Worm (Caenorhabditis elegans) whole organism, L1 larva: ENCODE results near the gene cids-1.

Source experiments
- C04F5.9 ChIP-seq: sonication (generic microtip); optimal IDR thresholded peaks from 2 replicates; lab custom pipeline; 2016; ENCODE audit warnings: missing genetic modification characterization, missing compliant biosample characterization
- F16B12.6 ChIP-seq: fragments of 150-350 bp; optimal IDR thresholded peaks from 2 replicates; lab custom pipeline; 2014; ENCODE audit warnings: missing biosample characterization, missing genetic modification characterization
- aha-1 ChIP-seq: fragments of 150-350 bp; optimal IDR thresholded peaks from 2 replicates; lab custom pipeline; 2014; ENCODE audit warnings: missing biosample characterization, missing genetic modification characterization
- alr-1 ChIP-seq: fragments of 200-800 bp; sonication (Bioruptor generic); optimal IDR thresholded peaks from 2 replicates; lab custom pipeline; 2018; ENCODE audit warnings: borderline replicate concordance, mild to moderate bottlenecking, missing genetic modification characterization, missing compliant biosample characterization
- aly-2 ChIP-seq: fragments of 150-350 bp; optimal IDR thresholded peaks from 2 replicates; lab custom pipeline; 2014; ENCODE audit warnings: missing biosample characterization, missing genetic modification characterization
- blmp-1 ChIP-seq: fragments of 150-350 bp; optimal IDR thresholded peaks from 2 replicates; lab custom pipeline; 2014; ENCODE audit warnings: missing biosample characterization, missing genetic modification characterization
- ceh-63 ChIP-seq: fragments of 200-800 bp; sonication (Bioruptor generic); optimal IDR thresholded peaks from 2 replicates; lab custom pipeline; 2018; ENCODE audit warnings: mild to moderate bottlenecking, missing genetic modification characterization, missing compliant biosample characterization
- ceh-90 ChIP-seq: sonication (generic microtip); optimal IDR thresholded peaks from 2 replicates; lab custom pipeline; 2016; ENCODE audit warnings: missing genetic modification characterization, missing compliant biosample characterization
- ces-1 ChIP-seq: fragments of 150-350 bp; optimal IDR thresholded peaks from 2 replicates; lab custom pipeline; 2014; ENCODE audit warnings: missing biosample characterization, missing genetic modification reagents, missing genetic modification characterization
- efl-1 ChIP-seq, 4 experiments: fragments of 150-350 bp; optimal IDR thresholded peaks in 3 of 4; peaks in 1 of 4; 1 replicate in 1 of 4; 2 replicates in 3 of 4; lab custom pipeline; 2014; ENCODE audit warnings: missing biosample characterization in 2 of 4, missing genetic modification characterization in 2 of 4, missing genetic modification reagents in 2 of 4
- egl-13 ChIP-seq: sonication (generic microtip); optimal IDR thresholded peaks from 2 replicates; lab custom pipeline; 2016; ENCODE audit warnings: missing genotype, missing genetic modification reagents, missing genetic modification characterization, missing compliant biosample characterization
- egl-27 ChIP-seq, 2 experiments: fragments of 150-350 bp in 1 of 2; sonication (generic microtip); optimal IDR thresholded peaks; 3 replicates each; lab custom pipeline; 2017 to 2018; ENCODE audit warnings: missing biosample characterization in 2 of 2, missing genetic modification characterization in 2 of 2, missing genetic modification reagents in 2 of 2
- elt-3 ChIP-seq, 6 experiments: fragments of 150-350 bp in 1 of 6; sonication (generic microtip); optimal IDR thresholded peaks; 2 replicates each; lab custom pipeline; 2017 to 2018; ENCODE audit warnings: missing biosample characterization in 6 of 6, missing genetic modification characterization in 6 of 6, inconsistent platforms in 1 of 6
- fkh-10 ChIP-seq: sonication (generic microtip); optimal IDR thresholded peaks from 2 replicates; lab custom pipeline; 2017; ENCODE audit warnings: missing biosample characterization, missing genetic modification reagents, missing genetic modification characterization
- fkh-8 ChIP-seq: sonication (generic microtip); optimal IDR thresholded peaks from 2 replicates; lab custom pipeline; 2016; ENCODE audit warnings: mild to moderate bottlenecking, missing genetic modification characterization, missing compliant biosample characterization
- grh-1 ChIP-seq: fragments of 200-800 bp; sonication (Bioruptor generic); IDR thresholded peaks from 2 replicates; pipeline ENCODE4 v1.3.6; 2022; ENCODE audit warnings: missing genetic modification reagents, missing genetic modification characterization, missing compliant biosample characterization
- hlh-17 ChIP-seq: fragments of 200-800 bp; sonication (Bioruptor generic); optimal IDR thresholded peaks from 2 replicates; lab custom pipeline; 2018; ENCODE audit warnings: missing genetic modification characterization, mild to moderate bottlenecking, missing compliant biosample characterization, moderate library complexity, borderline replicate concordance
- hlh-4 ChIP-seq: sonication (generic microtip); optimal IDR thresholded peaks from 2 replicates; lab custom pipeline; 2016; ENCODE audit warnings: mild to moderate bottlenecking, missing genetic modification characterization, missing compliant biosample characterization
- hpl-2 ChIP-seq: fragments of 150-350 bp; optimal IDR thresholded peaks from 2 replicates; lab custom pipeline; 2014; ENCODE audit warnings: missing biosample characterization, missing genetic modification reagents, missing genetic modification characterization
- irx-1 ChIP-seq: sonication (generic microtip); optimal IDR thresholded peaks from 2 replicates; lab custom pipeline; 2016; ENCODE audit warnings: missing genetic modification characterization, missing compliant biosample characterization
- isw-1 ChIP-seq: fragments of 200-800 bp; sonication (Bioruptor generic); IDR thresholded peaks from 2 replicates; pipeline ENCODE4 v1.3.6; 2022; ENCODE audit warnings: missing genetic modification characterization, missing compliant biosample characterization
- jun-1 ChIP-seq: fragments of 150-350 bp; optimal IDR thresholded peaks from 2 replicates; lab custom pipeline; 2014; ENCODE audit warnings: missing biosample characterization, missing genetic modification reagents, missing genetic modification characterization
- lin-13 ChIP-seq: fragments of 150-350 bp; optimal IDR thresholded peaks from 2 replicates; lab custom pipeline; 2014; ENCODE audit warnings: missing biosample characterization, missing genetic modification reagents, missing genetic modification characterization
- lin-14 ChIP-seq: fragments of 200-800 bp; sonication (Bioruptor generic); optimal IDR thresholded peaks from 2 replicates; lab custom pipeline; 2018; ENCODE audit warnings: mild to moderate bottlenecking, missing genetic modification characterization, moderate library complexity, missing compliant biosample characterization
- lir-3 ChIP-seq: sonication (generic microtip); optimal IDR thresholded peaks from 2 replicates; lab custom pipeline; 2016; ENCODE audit warnings: mild to moderate bottlenecking, missing genetic modification characterization, moderate library complexity, missing compliant biosample characterization; ENCODE audit not compliant: poor library complexity
- lsy-2 ChIP-seq, 2 experiments: fragments of 150-350 bp; optimal IDR thresholded peaks; 2 replicates each; lab custom pipeline; 2014; ENCODE audit warnings: missing biosample characterization in 2 of 2, missing genetic modification characterization in 2 of 2
- mab-9 ChIP-seq: fragments of 200-800 bp; sonication (Bioruptor generic); IDR thresholded peaks from 2 replicates; pipeline ENCODE4 v1.3.6; 2022; ENCODE audit warnings: missing genetic modification reagents, missing genetic modification characterization, missing compliant biosample characterization
- mef-2 ChIP-seq: fragments of 150-350 bp; optimal IDR thresholded peaks from 2 replicates; lab custom pipeline; 2014; ENCODE audit warnings: missing biosample characterization, missing genetic modification characterization
- mep-1 ChIP-seq: fragments of 150-350 bp; optimal IDR thresholded peaks from 2 replicates; lab custom pipeline; 2014; ENCODE audit warnings: missing biosample characterization, missing genetic modification characterization
- nhr-12 ChIP-seq: sonication (generic microtip); optimal IDR thresholded peaks from 2 replicates; lab custom pipeline; 2017; ENCODE audit warnings: missing biosample characterization, missing genetic modification characterization
- nhr-19 ChIP-seq: fragments of 200-800 bp; sonication (Bioruptor generic); conservative IDR thresholded peaks from 2 replicates; pipeline ENCODE4 v1.3.6; 2022; ENCODE audit warnings: missing genetic modification characterization, missing compliant biosample characterization
- nhr-20 ChIP-seq: sonication (generic microtip); optimal IDR thresholded peaks from 2 replicates; lab custom pipeline; 2016; ENCODE audit warnings: mild to moderate bottlenecking, missing genetic modification characterization, missing compliant biosample characterization
- nhr-71 ChIP-seq: sonication (generic microtip); optimal IDR thresholded peaks from 2 replicates; lab custom pipeline; 2016; ENCODE audit warnings: mild to moderate bottlenecking, missing genetic modification characterization, moderate library complexity, missing compliant biosample characterization
- nhr-85 ChIP-seq: sonication (generic microtip); peaks from one replicate; lab custom pipeline; 2016; ENCODE audit warnings: missing genetic modification characterization, inconsistent platforms, missing compliant biosample characterization
- nhr-90 ChIP-seq: sonication (generic microtip); optimal IDR thresholded peaks from 2 replicates; lab custom pipeline; 2016; ENCODE audit warnings: mild to moderate bottlenecking, missing genetic modification characterization, missing compliant biosample characterization; ENCODE audit not compliant: poor library complexity
- pag-3 ChIP-seq: sonication (generic microtip); optimal IDR thresholded peaks from 2 replicates; lab custom pipeline; 2017; ENCODE audit warnings: missing genetic modification characterization, mild to moderate bottlenecking, missing compliant biosample characterization, antibody characterized with exemption, borderline replicate concordance; ENCODE audit not compliant: insufficient read depth
- skn-1 ChIP-seq: fragments of 150-350 bp; optimal IDR thresholded peaks from 2 replicates; lab custom pipeline; 2014; ENCODE audit warnings: missing biosample characterization, missing genetic modification characterization
- snpc-4 ChIP-seq: fragments of 150-350 bp; optimal IDR thresholded peaks from 2 replicates; lab custom pipeline; 2014; ENCODE audit warnings: missing biosample characterization, missing genetic modification characterization
- snu-23 ChIP-seq: sonication (generic microtip); optimal IDR thresholded peaks from 2 replicates; lab custom pipeline; 2016; ENCODE audit warnings: missing genetic modification characterization, missing compliant biosample characterization
- sox-4 ChIP-seq: sonication (generic microtip); optimal IDR thresholded peaks from 2 replicates; lab custom pipeline; 2016; ENCODE audit warnings: missing genetic modification characterization, missing compliant biosample characterization
- sptf-1 ChIP-seq: fragments of 150-350 bp; optimal IDR thresholded peaks from 2 replicates; lab custom pipeline; 2014; ENCODE audit warnings: missing biosample characterization, missing genetic modification characterization
- sup-37 ChIP-seq: fragments of 200-800 bp; sonication (Bioruptor generic); optimal IDR thresholded peaks from 2 replicates; lab custom pipeline; 2018; ENCODE audit warnings: mild to moderate bottlenecking, missing genetic modification characterization, missing compliant biosample characterization
- tlp-1 ChIP-seq: fragments of 150-350 bp; optimal IDR thresholded peaks from 2 replicates; lab custom pipeline; 2014; ENCODE audit warnings: missing biosample characterization, missing genetic modification characterization
- unc-30 ChIP-seq: sonication (generic microtip); optimal IDR thresholded peaks from 2 replicates; lab custom pipeline; 2017; ENCODE audit warnings: missing biosample characterization, missing genetic modification characterization
- unc-86 ChIP-seq: sonication (generic microtip); optimal IDR thresholded peaks from 2 replicates; lab custom pipeline; 2016; ENCODE audit warnings: missing genetic modification characterization, missing compliant biosample characterization
- unc-98 ChIP-seq: fragments of 200-800 bp; sonication (Bioruptor generic); IDR thresholded peaks from 2 replicates; pipeline ENCODE4 v1.3.6; 2022; ENCODE audit warnings: missing genetic modification characterization, missing compliant biosample characterization
- xbp-1 ChIP-seq: sonication (generic microtip); optimal IDR thresholded peaks from 2 replicates; lab custom pipeline; 2016; ENCODE audit warnings: missing genetic modification characterization, missing compliant biosample characterization

The cids-1 gene

ce11 chrIII:8228916-8229315, 15.3 kb upstream of the cids-1 start:
- TF ChIP-seq mab-9 (GFP tag; lab: Robert Waterston, UW): no peak
- no peak for TF ChIP-seq grh-1 (GFP tag; lab: Robert Waterston, UW)
- TF ChIP-seq sox-4 (tag; lab: Kevin White, UChicago): no peak
- no peak for TF ChIP-seq nhr-90 (tag; lab: Kevin White, UChicago)
- peak; percentile 56 for TF ChIP-seq mep-1
- no peak for TF ChIP-seq aha-1 (tag; lab: Kevin White, UChicago)
- no peak for TF ChIP-seq mef-2 (tag; lab: Kevin White, UChicago)
- peak; percentile 6 for TF ChIP-seq snu-23
- TF ChIP-seq hlh-17 (GFP tag; lab: Kevin White, UChicago): no peak
- TF ChIP-seq alr-1 (tag; lab: Kevin White, UChicago): no peak
- TF ChIP-seq hpl-2 (GFP tag; lab: Kevin White, UChicago): no peak
- TF ChIP-seq skn-1 (tag; lab: Kevin White, UChicago): no peak
- peak in 1 of 6 experiments; percentile 39 for TF ChIP-seq elt-3 (tag; optimal IDR thresholded peaks at IDR 0.05; lab: Kevin White, UChicago)
- no peak for TF ChIP-seq xbp-1 (tag; lab: Kevin White, UChicago)
- no peak for TF ChIP-seq nhr-12 (tag; lab: Kevin White, UChicago)
- TF ChIP-seq lsy-2 (tag; optimal IDR thresholded peaks at IDR 0.05; lab: Kevin White, UChicago): peak in 1 of 2 experiments; percentile 18
- TF ChIP-seq F16B12.6 (tag; lab: Kevin White, UChicago): no peak
- no peak for TF ChIP-seq egl-27 (tag; optimal IDR thresholded peaks at IDR 0.05; lab: Kevin White, UChicago)
- TF ChIP-seq lin-14 (GFP tag; lab: Kevin White, UChicago): peak; percentile 63
- peak; percentile 11 for TF ChIP-seq lin-13 (GFP tag; lab: Kevin White, UChicago)
- peak; percentile 36 for TF ChIP-seq blmp-1
- TF ChIP-seq egl-13: no peak
- no peak for TF ChIP-seq nhr-20 (tag; lab: Kevin White, UChicago)
- no peak for TF ChIP-seq ceh-90 (tag; lab: Kevin White, UChicago)
- TF ChIP-seq aly-2 (tag; lab: Kevin White, UChicago): no peak
- TF ChIP-seq ces-1 (GFP tag; lab: Kevin White, UChicago): no peak
- TF ChIP-seq unc-30: no peak
- TF ChIP-seq nhr-19 (GFP tag; lab: Robert Waterston, UW): no peak
- no peak for TF ChIP-seq pag-3 (tag; lab: Kevin White, UChicago)
- TF ChIP-seq isw-1 (GFP tag; lab: Robert Waterston, UW): no peak
- TF ChIP-seq sup-37 (GFP tag; lab: Kevin White, UChicago): no peak
- peak; percentile 79 for TF ChIP-seq nhr-85 (tag; lab: Kevin White, UChicago)
- TF ChIP-seq nhr-71 (tag; lab: Kevin White, UChicago): peak; percentile 16
- no peak for TF ChIP-seq lir-3 (tag; lab: Kevin White, UChicago)
- no peak for TF ChIP-seq sptf-1 (tag; lab: Kevin White, UChicago)
- no peak for TF ChIP-seq jun-1 (tag; lab: Kevin White, UChicago)
- no peak for TF ChIP-seq snpc-4
- TF ChIP-seq fkh-8 (tag; lab: Kevin White, UChicago): no peak
- no peak for TF ChIP-seq fkh-10 (GFP tag; lab: Kevin White, UChicago)
- no peak for TF ChIP-seq unc-86
- TF ChIP-seq unc-98 (GFP tag; lab: Robert Waterston, UW): no peak
- TF ChIP-seq efl-1 (optimal IDR thresholded peaks at IDR 0.05; lab: Kevin White, UChicago): no peak
- TF ChIP-seq efl-1 (GFP tag; optimal IDR thresholded peaks at IDR 0.05 in 1 of 2; lab: Kevin White, UChicago): peak in 1 of 2 experiments; percentile 0
- no peak for TF ChIP-seq C04F5.9 (tag; lab: Kevin White, UChicago)
- TF ChIP-seq tlp-1 (tag; lab: Kevin White, UChicago): no peak
- TF ChIP-seq irx-1 (tag; lab: Kevin White, UChicago): no peak
- TF ChIP-seq ceh-63 (GFP tag; lab: Kevin White, UChicago): no peak
- no peak for TF ChIP-seq hlh-4 (tag; lab: Kevin White, UChicago)
